Comparison of ENCODE assay signal across 1 fruit fly cellular context in genomic region chr3L:11422338-11422802, dm6.
A peak's percentile ranks its signal among the peaks of the same experiment; 100 is the strongest.
TF ChIP-seq lines count a peak whose summit lies in the region.

No protein-coding gene starts in this region.

TF ChIP-seq in whole organism, embryonic, 481 proteins besides CTCF, POLR2A, EP300 and RAD21 (continued from another document and continues in another):
- TF ChIP-seq sr (GFP tag; IDR thresholded peaks at IDR 0.05; lab: Robert Waterston, UW) (no peak), CG12659 (GFP tag; optimal IDR thresholded peaks at IDR 0.05; lab: Kevin White, UChicago) (peak; percentile 59), onecut (GFP tag; IDR thresholded peaks at IDR 0.05; lab: Robert Waterston, UW) (peak; percentile 81), row (GFP tag; IDR thresholded peaks at IDR 0.05; lab: Robert Waterston, UW) (peak; percentile 91), HLH54F (GFP tag; optimal IDR thresholded peaks at IDR 0.05; lab: Kevin White, UChicago) (peak; percentile 1), CG2875 (GFP tag; optimal IDR thresholded peaks at IDR 0.05; lab: Kevin White, UChicago) (peak; percentile 71), Poxn (GFP tag; IDR thresholded peaks at IDR 0.05; lab: Robert Waterston, UW) (0 out of 2 replicates have a peak, but pooled peaks have one; percentile 47), ara (GFP tag; IDR thresholded peaks at IDR 0.05; lab: Robert Waterston, UW) (peak; percentile 92), Hr39 (optimal IDR thresholded peaks at IDR 0.05; lab: Kevin White, UChicago) (no peak), ken (GFP tag; IDR thresholded peaks at IDR 0.05; lab: Robert Waterston, UW) (peak; percentile 74; the same call in 2 of the 3 replicates), CG18619 (GFP tag; optimal IDR thresholded peaks at IDR 0.05; lab: Kevin White, UChicago) (peak; percentile 50), cato (GFP tag; optimal IDR thresholded peaks at IDR 0.05; lab: Kevin White, UChicago; ENCODE audit: borderline replicate concordance) (no peak), ssp (GFP tag; IDR thresholded peaks at IDR 0.05; lab: Robert Waterston, UW) (peak; percentile 77), CG32532 (GFP tag; IDR thresholded peaks at IDR 0.05; lab: Robert Waterston, UW) (peak; percentile 62), fd96Cb (tag; optimal IDR thresholded peaks at IDR 0.05; lab: Kevin White, UChicago) (peak; percentile 83), z (GFP tag; IDR thresholded peaks at IDR 0.05; lab: Robert Waterston, UW) (peak; percentile 82; the same call in 2 of the 3 replicates), sqz (GFP tag; optimal IDR thresholded peaks at IDR 0.05; lab: Kevin White, UChicago) (peak; percentile 73), cas (GFP tag; IDR thresholded peaks at IDR 0.05; lab: Robert Waterston, UW) (no peak), CG5953 (GFP tag; IDR thresholded peaks at IDR 0.05; lab: Robert Waterston, UW) (peak; percentile 28; the same call in 1 of the 2 replicates), Ssrp (tag; optimal IDR thresholded peaks at IDR 0.05; lab: Kevin White, UChicago) (peak; percentile 79), mld (GFP tag; IDR thresholded peaks at IDR 0.05; lab: Robert Waterston, UW; ENCODE audit: partially characterized antibody) (no peak), CG10565 (GFP tag; optimal IDR thresholded peaks at IDR 0.05; lab: Kevin White, UChicago) (peak; percentile 8), Scr (GFP tag; IDR thresholded peaks at IDR 0.05; lab: Robert Waterston, UW; ENCODE audit: partially characterized antibody) (no peak), CG17359 (tag; optimal IDR thresholded peaks at IDR 0.05; lab: Kevin White, UChicago) (peak; percentile 82), otp (GFP tag; IDR thresholded peaks at IDR 0.05; lab: Robert Waterston, UW) (peak; percentile 84; the same call in 1 of the 3 replicates), caup (GFP tag; optimal IDR thresholded peaks at IDR 0.05; lab: Kevin White, UChicago; ENCODE audit: severe bottlenecking) (peak; percentile 42), CG1233 (GFP tag; optimal IDR thresholded peaks at IDR 0.05; lab: Kevin White, UChicago) (peak; percentile 76), sd (tag; optimal IDR thresholded peaks at IDR 0.05; lab: Kevin White, UChicago) (no peak), CG1024 (GFP tag; IDR thresholded peaks at IDR 0.05; lab: Robert Waterston, UW) (peak; percentile 79), CG4424 (GFP tag; optimal IDR thresholded peaks at IDR 0.05; lab: Kevin White, UChicago) (peak; percentile 78), org-1 (GFP tag; optimal IDR thresholded peaks at IDR 0.05; lab: Kevin White, UChicago) (peak; percentile 77), Dref (GFP tag; IDR thresholded peaks at IDR 0.05; lab: Robert Waterston, UW) (no peak), CG13424 (tag; optimal IDR thresholded peaks at IDR 0.05; lab: Kevin White, UChicago) (peak; percentile 65), CG14965 (GFP tag; optimal IDR thresholded peaks at IDR 0.05; lab: Kevin White, UChicago; ENCODE audit: borderline replicate concordance) (peak; percentile 24), CG3995 (GFP tag; optimal IDR thresholded peaks at IDR 0.05; lab: Kevin White, UChicago) (no peak), CG4854 (GFP tag; optimal IDR thresholded peaks at IDR 0.05; lab: Kevin White, UChicago) (peak; percentile 45), cwo (GFP tag; optimal IDR thresholded peaks at IDR 0.05; lab: Kevin White, UChicago) (peak; percentile 64), B-H2 (GFP tag; optimal IDR thresholded peaks at IDR 0.05; lab: Kevin White, UChicago) (no peak), D19B (GFP tag; optimal IDR thresholded peaks at IDR 0.05; lab: Kevin White, UChicago) (no peak), CG13775 (GFP tag; optimal IDR thresholded peaks at IDR 0.05; lab: Kevin White, UChicago) (peak; percentile 75), mam (GFP tag; optimal IDR thresholded peaks at IDR 0.05; lab: Kevin White, UChicago) (peak; percentile 38), HLH3B (GFP tag; IDR thresholded peaks at IDR 0.05; lab: Robert Waterston, UW) (peak; percentile 80), E2f2 (GFP tag; IDR thresholded peaks at IDR 0.05; lab: Robert Waterston, UW) (peak; percentile 36; the same call in 1 of the 2 replicates), stwl (tag; optimal IDR thresholded peaks at IDR 0.05; lab: Kevin White, UChicago) (peak; percentile 33), gsb (GFP tag; IDR thresholded peaks at IDR 0.05; lab: Robert Waterston, UW) (0 out of 2 replicates have a peak, but pooled peaks have one; percentile 6), Oli (tag; optimal IDR thresholded peaks at IDR 0.05; lab: Kevin White, UChicago) (peak; percentile 71), scrt (GFP tag; optimal IDR thresholded peaks at IDR 0.05; lab: Kevin White, UChicago) (peak; percentile 54), salm (tag; optimal IDR thresholded peaks at IDR 0.05; lab: Kevin White, UChicago) (no peak), zen2 (GFP tag; IDR thresholded peaks at IDR 0.05; lab: Robert Waterston, UW; ENCODE audit: partially characterized antibody) (no peak), CG33213 (GFP tag; optimal IDR thresholded peaks at IDR 0.05; lab: Kevin White, UChicago) (peak; percentile 21), dpn (GFP tag; optimal IDR thresholded peaks at IDR 0.05; lab: Kevin White, UChicago) (peak; percentile 29 to 59), Abd-B (GFP tag; optimal IDR thresholded peaks at IDR 0.05; lab: Kevin White, UChicago) (peak; percentile 45), insv (GFP tag; optimal IDR thresholded peaks at IDR 0.05; lab: Kevin White, UChicago) (no peak), CG13123 (GFP tag; optimal IDR thresholded peaks at IDR 0.05; lab: Kevin White, UChicago) (peak; percentile 26), eyg (GFP tag; optimal IDR thresholded peaks at IDR 0.05; lab: Kevin White, UChicago) (no peak), hb (GFP tag; IDR thresholded peaks at IDR 0.05; lab: Robert Waterston, UW; ENCODE audit: partially characterized antibody) (no peak), Doc2 (GFP tag; IDR thresholded peaks at IDR 0.05; lab: Robert Waterston, UW) (no peak), CG7745 (tag; optimal IDR thresholded peaks at IDR 0.05; lab: Kevin White, UChicago) (no peak), pan (optimal IDR thresholded peaks at IDR 0.05; lab: Kevin White, UChicago) (no peak), pan (GFP tag; optimal IDR thresholded peaks at IDR 0.05 in 1 of 2, IDR thresholded peaks at IDR 0.05 in 1 of 2) (peak in 1 of 2 experiments; percentile 76), seq (GFP tag; IDR thresholded peaks at IDR 0.05; lab: Robert Waterston, UW) (peak; percentile 69), Hr78 (GFP tag; optimal IDR thresholded peaks at IDR 0.05; lab: Kevin White, UChicago) (peak in 1 of 2 experiments; percentile 26), fd3F (GFP tag; optimal IDR thresholded peaks at IDR 0.05; lab: Kevin White, UChicago) (no peak), Myb (GFP tag; optimal IDR thresholded peaks at IDR 0.05; lab: Kevin White, UChicago) (peak; percentile 40), CG31365 (tag; optimal IDR thresholded peaks at IDR 0.05; lab: Kevin White, UChicago) (no peak), CG31224 (GFP tag; IDR thresholded peaks at IDR 0.05; lab: Robert Waterston, UW) (peak; percentile 33; the same call in 1 of the 2 replicates), chn (GFP tag; optimal IDR thresholded peaks at IDR 0.05; lab: Kevin White, UChicago) (peak; percentile 23), crol (GFP tag; IDR thresholded peaks at IDR 0.05; lab: Robert Waterston, UW) (no peak), yki (optimal IDR thresholded peaks at IDR 0.05; lab: Kevin White, UChicago) (no peak), CG3407 (GFP tag; optimal IDR thresholded peaks at IDR 0.05; lab: Kevin White, UChicago) (peak; percentile 57), Gsc (GFP tag; IDR thresholded peaks at IDR 0.05; lab: Robert Waterston, UW) (no peak; the same call in 1 of the 2 replicates), CG3065 (GFP tag; optimal IDR thresholded peaks at IDR 0.05; lab: Kevin White, UChicago) (no peak), so (GFP tag; IDR thresholded peaks at IDR 0.05; lab: Robert Waterston, UW) (0 out of 3 replicates have a peak, but pooled peaks have one; percentile 82), amos (GFP tag; IDR thresholded peaks at IDR 0.05; lab: Robert Waterston, UW; ENCODE audit: partially characterized antibody) (no peak), nau (GFP tag; optimal IDR thresholded peaks at IDR 0.05; lab: Kevin White, UChicago) (peak; percentile 67), CG15514 (GFP tag; optimal IDR thresholded peaks at IDR 0.05; lab: Kevin White, UChicago) (peak; percentile 30), CG14014 (GFP tag; IDR thresholded peaks at IDR 0.05; lab: Robert Waterston, UW) (peak; percentile 64), wdn (GFP tag; IDR thresholded peaks at IDR 0.05; lab: Robert Waterston, UW) (0 out of 2 replicates have a peak, but pooled peaks have one; percentile 10), Lim3 (GFP tag; IDR thresholded peaks at IDR 0.05; lab: Robert Waterston, UW) (0 out of 2 replicates have a peak, but pooled peaks have one; percentile 25), B-H1 (GFP tag; IDR thresholded peaks at IDR 0.05; lab: Robert Waterston, UW) (peak; percentile 66), Oaz (GFP tag; IDR thresholded peaks at IDR 0.05; lab: Robert Waterston, UW) (peak; percentile 52), Chrac-16 (GFP tag; optimal IDR thresholded peaks at IDR 0.05; lab: Kevin White, UChicago) (peak; percentile 55), NC2β (GFP tag; optimal IDR thresholded peaks at IDR 0.05; lab: Kevin White, UChicago) (peak; percentile 45), Fer3 (tag; optimal IDR thresholded peaks at IDR 0.05; lab: Kevin White, UChicago) (peak; percentile 64), CG18476 (GFP tag; optimal IDR thresholded peaks at IDR 0.05; lab: Kevin White, UChicago) (peak; percentile 78), HmgZ (tag; optimal IDR thresholded peaks at IDR 0.05; lab: Kevin White, UChicago) (peak; percentile 31), crc (GFP tag; optimal IDR thresholded peaks at IDR 0.05; lab: Kevin White, UChicago) (peak; percentile 28), esg (GFP tag; conservative IDR thresholded peaks at IDR 0.05; lab: Robert Waterston, UW) (peak; percentile 69), Bdp1 (GFP tag; optimal IDR thresholded peaks at IDR 0.05; lab: Kevin White, UChicago) (peak; percentile 10), sim (GFP tag; IDR thresholded peaks at IDR 0.05; lab: Robert Waterston, UW) (peak; percentile 61; the same call in 1 of the 2 replicates), CG3163 (GFP tag; optimal IDR thresholded peaks at IDR 0.05; lab: Kevin White, UChicago) (peak; percentile 20), CG12391 (tag; optimal IDR thresholded peaks at IDR 0.05; lab: Kevin White, UChicago) (peak; percentile 78), D (optimal IDR thresholded peaks at IDR 0.05; lab: Kevin White, UChicago) (no peak), D (GFP tag; optimal IDR thresholded peaks at IDR 0.05; lab: Kevin White, UChicago) (peak; percentile 92), lab (GFP tag; optimal IDR thresholded peaks at IDR 0.05; lab: Kevin White, UChicago) (peak; percentile 76), CG34224 (GFP tag; IDR thresholded peaks at IDR 0.05; lab: Robert Waterston, UW; ENCODE audit: partially characterized antibody) (no peak), ac (GFP tag; optimal IDR thresholded peaks at IDR 0.05; lab: Kevin White, UChicago) (peak; percentile 52), exex (tag; optimal IDR thresholded peaks at IDR 0.05; lab: Kevin White, UChicago) (peak; percentile 29), eve (GFP tag; optimal IDR thresholded peaks at IDR 0.05; lab: Kevin White, UChicago) (peak in 1 of 2 experiments; percentile 84), en (GFP tag; optimal IDR thresholded peaks at IDR 0.05; lab: Kevin White, UChicago) (no peak), CG5245 (GFP tag; optimal IDR thresholded peaks at IDR 0.05; lab: Kevin White, UChicago) (peak; percentile 69), trh (GFP tag; optimal IDR thresholded peaks at IDR 0.05; lab: Kevin White, UChicago) (peak; percentile 49), CoRest (tag; optimal IDR thresholded peaks at IDR 0.05; lab: Kevin White, UChicago) (peak; percentile 76), Opbp (GFP tag; IDR thresholded peaks at IDR 0.05; lab: Robert Waterston, UW; ENCODE audit: partially characterized antibody) (no peak), Sox102F (GFP tag; optimal IDR thresholded peaks at IDR 0.05; lab: Kevin White, UChicago) (peak; percentile 66), CG4404 (GFP tag; IDR thresholded peaks at IDR 0.05; lab: Robert Waterston, UW) (peak; percentile 83), CG7556 (GFP tag; optimal IDR thresholded peaks at IDR 0.05; lab: Kevin White, UChicago) (peak; percentile 93), Xrp1 (GFP tag; IDR thresholded peaks at IDR 0.05; lab: Robert Waterston, UW) (peak; percentile 95), az2 (GFP tag; optimal IDR thresholded peaks at IDR 0.05; lab: Kevin White, UChicago) (peak; percentile 60), CG30431 (GFP tag; optimal IDR thresholded peaks at IDR 0.05; lab: Kevin White, UChicago) (peak; percentile 45), Hmr (GFP tag; optimal IDR thresholded peaks at IDR 0.05; lab: Kevin White, UChicago) (peak; percentile 69), bowl (GFP tag; IDR thresholded peaks at IDR 0.05; lab: Robert Waterston, UW) (no peak), CkIIα-i1 (GFP tag; IDR thresholded peaks at IDR 0.05; lab: Robert Waterston, UW) (no peak), gt (GFP tag; IDR thresholded peaks at IDR 0.05; lab: Robert Waterston, UW) (peak; percentile 70; the same call in 1 of the 2 replicates), kay (GFP tag; optimal IDR thresholded peaks at IDR 0.05; lab: Kevin White, UChicago) (peak; percentile 37), nmo (GFP tag; optimal IDR thresholded peaks at IDR 0.05; lab: Kevin White, UChicago) (peak; percentile 92), CG16779 (GFP tag; IDR thresholded peaks at IDR 0.05; lab: Robert Waterston, UW) (no peak), lov (optimal IDR thresholded peaks at IDR 0.05; lab: Kevin White, UChicago) (no peak), lov (GFP tag; IDR thresholded peaks at IDR 0.05; lab: Robert Waterston, UW) (peak; percentile 66; the same call in 2 of the 3 replicates), Adf1 (GFP tag; IDR thresholded peaks at IDR 0.05; lab: Robert Waterston, UW) (peak; percentile 30; the same call in 1 of the 2 replicates), Rx (GFP tag; IDR thresholded peaks at IDR 0.05; lab: Robert Waterston, UW) (peak; percentile 67), klu (GFP tag; IDR thresholded peaks at IDR 0.05; lab: Robert Waterston, UW) (peak; percentile 72), Atf6 (GFP tag; IDR thresholded peaks at IDR 0.05; lab: Robert Waterston, UW) (peak; percentile 81), prd (optimal IDR thresholded peaks at IDR 0.05; lab: Kevin White, UChicago) (no peak), prd (GFP tag; IDR thresholded peaks at IDR 0.05; lab: Robert Waterston, UW) (peak; percentile 89), mirr (GFP tag; optimal IDR thresholded peaks at IDR 0.05; lab: Kevin White, UChicago) (no peak), Lpt (GFP tag; optimal IDR thresholded peaks at IDR 0.05; lab: Kevin White, UChicago) (no peak), CG4360 (GFP tag; IDR thresholded peaks at IDR 0.05; lab: Robert Waterston, UW) (peak; percentile 54; the same call in 1 of the 2 replicates), Optix (GFP tag; IDR thresholded peaks at IDR 0.05; lab: Robert Waterston, UW) (no peak)
